Worm (Caenorhabditis elegans): ENCODE results near the gene C05D10.4.

ce11 chrIII:6118320-6118719 is 15.7 kb upstream of the C05D10.4 start, which contains the start of gene kin-18:
- TF ChIP-seq B0261.1 (tag; optimal IDR thresholded peaks at IDR 0.05) (no peak), lin-35 (GFP tag; optimal IDR thresholded peaks at IDR 0.05) (no peak), egrh-3 (GFP tag; IDR thresholded peaks at IDR 0.05) (no peak), B0019.2 (GFP tag; conservative IDR thresholded peaks at IDR 0.05) (no peak), pha-4 (tag; optimal IDR thresholded peaks at IDR 0.05) (no peak), efl-1 (GFP tag; optimal IDR thresholded peaks at IDR 0.05) (no peak), lir-1 (GFP tag; conservative IDR thresholded peaks at IDR 0.05) (no peak)
